In genomic region chr2L:4246376-4246775, dm6 we compare ENCODE assay signal across 3 fruit fly cellular contexts.
TF ChIP-seq lines count a peak whose summit lies in the region.

No protein-coding gene starts in this region.

- no peak for TF ChIP-seq CTCF in whole organism, embryonic (GFP tag; optimal IDR thresholded peaks at IDR 0.05; lab: Kevin White, UChicago)

TF ChIP-seq in whole organism, embryonic, 481 proteins besides CTCF, POLR2A, EP300 and RAD21 (continues in another document):
- no peak for TF ChIP-seq peb (GFP tag; IDR thresholded peaks at IDR 0.05; lab: Robert Waterston, UW)
- TF ChIP-seq CG4282 (GFP tag; optimal IDR thresholded peaks at IDR 0.05; lab: Kevin White, UChicago): no peak
- TF ChIP-seq Pdp1 (GFP tag; optimal IDR thresholded peaks at IDR 0.05; lab: Kevin White, UChicago): peak in 1 of 2 experiments; percentile 52
- no peak for TF ChIP-seq Kr (GFP tag; optimal IDR thresholded peaks at IDR 0.05; lab: Kevin White, UChicago)
- no peak for TF ChIP-seq CG2129 (GFP tag; IDR thresholded peaks at IDR 0.05; lab: Robert Waterston, UW; ENCODE audit: partially characterized antibody)
- no peak for TF ChIP-seq danr (GFP tag; IDR thresholded peaks at IDR 0.05; lab: Robert Waterston, UW)
- peak; percentile 18 for TF ChIP-seq CG7839 (tag; optimal IDR thresholded peaks at IDR 0.05; lab: Kevin White, UChicago)
- TF ChIP-seq row (GFP tag; IDR thresholded peaks at IDR 0.05; lab: Robert Waterston, UW): peak; percentile 30; the same call in 1 of the 3 replicates
- peak; percentile 40 for TF ChIP-seq CG2120 (GFP tag; optimal IDR thresholded peaks at IDR 0.05; lab: Kevin White, UChicago)
- no peak for TF ChIP-seq CG13894 (tag; optimal IDR thresholded peaks at IDR 0.05; lab: Kevin White, UChicago)
- peak; percentile 21 for TF ChIP-seq CG15514 (GFP tag; optimal IDR thresholded peaks at IDR 0.05; lab: Kevin White, UChicago)
- peak; percentile 41 for TF ChIP-seq Ets65A (GFP tag; lab: Kevin White, UChicago)
- 0 out of 2 replicates have a peak, but pooled peaks have one; percentile 18 for TF ChIP-seq CG6689 (GFP tag; IDR thresholded peaks at IDR 0.05; lab: Robert Waterston, UW)
- TF ChIP-seq CG6175 (GFP tag; IDR thresholded peaks at IDR 0.05; lab: Robert Waterston, UW): no peak
- TF ChIP-seq ems (GFP tag; optimal IDR thresholded peaks at IDR 0.05; lab: Kevin White, UChicago): no peak
- TF ChIP-seq sr (GFP tag; IDR thresholded peaks at IDR 0.05; lab: Robert Waterston, UW): no peak
- TF ChIP-seq CG15269 (tag; optimal IDR thresholded peaks at IDR 0.05; lab: Kevin White, UChicago): peak; percentile 7
- TF ChIP-seq CG3281 (GFP tag; optimal IDR thresholded peaks at IDR 0.05; lab: Kevin White, UChicago): peak; percentile 27
- TF ChIP-seq cas (GFP tag; IDR thresholded peaks at IDR 0.05; lab: Robert Waterston, UW): no peak
- peak; percentile 1 for TF ChIP-seq CG7556 (GFP tag; optimal IDR thresholded peaks at IDR 0.05; lab: Kevin White, UChicago)
- TF ChIP-seq CG32532 (GFP tag; IDR thresholded peaks at IDR 0.05; lab: Robert Waterston, UW): 0 out of 2 replicates have a peak, but pooled peaks have one; percentile 32
- 0 out of 3 replicates have a peak, but pooled peaks have one; percentile 35 for TF ChIP-seq dysf (GFP tag; IDR thresholded peaks at IDR 0.05; lab: Robert Waterston, UW)
- peak; percentile 29 for TF ChIP-seq gem (tag; optimal IDR thresholded peaks at IDR 0.05; lab: Kevin White, UChicago)
- TF ChIP-seq CG18599 (GFP tag; optimal IDR thresholded peaks at IDR 0.05; lab: Kevin White, UChicago): peak; percentile 60
- peak; percentile 3 for TF ChIP-seq CG11504 (tag; optimal IDR thresholded peaks at IDR 0.05; lab: Kevin White, UChicago)
- peak; percentile 34 for TF ChIP-seq Hmr (GFP tag; optimal IDR thresholded peaks at IDR 0.05; lab: Kevin White, UChicago)
- 0 out of 2 replicates have a peak, but pooled peaks have one; percentile 24 for TF ChIP-seq Rfx (GFP tag; IDR thresholded peaks at IDR 0.05; lab: Robert Waterston, UW)
- peak; percentile 18; the same call in 1 of the 2 replicates for TF ChIP-seq Xrp1 (GFP tag; IDR thresholded peaks at IDR 0.05; lab: Robert Waterston, UW)
- TF ChIP-seq grau (tag; optimal IDR thresholded peaks at IDR 0.05; lab: Kevin White, UChicago): peak; percentile 19

TF ChIP-seq in whole organism, prepupa, 60 proteins besides CTCF, POLR2A, EP300 and RAD21:
- TF ChIP-seq Ets96B (tag; optimal IDR thresholded peaks at IDR 0.05; lab: Kevin White, UChicago) (peak; percentile 24), Eip78C (GFP tag; lab: Kevin White, UChicago) (peak; percentile 68), CG7368 (GFP tag; optimal IDR thresholded peaks at IDR 0.05; lab: Kevin White, UChicago) (no peak), Ets21C (GFP tag; optimal IDR thresholded peaks at IDR 0.05; lab: Kevin White, UChicago) (no peak), CG9139 (GFP tag; optimal IDR thresholded peaks at IDR 0.05; lab: Kevin White, UChicago) (no peak), CG11294 (GFP tag; IDR thresholded peaks at IDR 0.05; lab: Robert Waterston, UW) (no peak), CG10669 (GFP tag; optimal IDR thresholded peaks at IDR 0.05; lab: Kevin White, UChicago) (peak; percentile 3), CG6792 (GFP tag; optimal IDR thresholded peaks at IDR 0.05; lab: Kevin White, UChicago) (no peak), CG3919 (GFP tag; optimal IDR thresholded peaks at IDR 0.05; lab: Kevin White, UChicago) (peak; percentile 5)

TF ChIP-seq in whole organism, pupa, 21 proteins besides CTCF, POLR2A, EP300 and RAD21:
- TF ChIP-seq CG32121 (GFP tag; IDR thresholded peaks at IDR 0.05; lab: Robert Waterston, UW) (no peak), CG9948 (tag; optimal IDR thresholded peaks at IDR 0.05; lab: Kevin White, UChicago) (no peak), CG15710 (tag; optimal IDR thresholded peaks at IDR 0.05; lab: Kevin White, UChicago) (peak; percentile 12), EcR (GFP tag; optimal IDR thresholded peaks at IDR 0.05; lab: Kevin White, UChicago) (no peak), Pif1B (GFP tag; optimal IDR thresholded peaks at IDR 0.05; lab: Kevin White, UChicago) (no peak), CG17806 (tag; optimal IDR thresholded peaks at IDR 0.05; lab: Kevin White, UChicago) (peak; percentile 1), fd96Ca (GFP tag; IDR thresholded peaks at IDR 0.05; lab: Robert Waterston, UW) (no peak), gl (tag; optimal IDR thresholded peaks at IDR 0.05; lab: Kevin White, UChicago) (no peak), rn (GFP tag; IDR thresholded peaks at IDR 0.05; lab: Robert Waterston, UW) (no peak), CG8301 (tag; optimal IDR thresholded peaks at IDR 0.05; lab: Kevin White, UChicago) (no peak), Ets98B (GFP tag; IDR thresholded peaks at IDR 0.05; lab: Robert Waterston, UW) (no peak), CG8159 (tag; optimal IDR thresholded peaks at IDR 0.05; lab: Kevin White, UChicago) (peak; percentile 21), CG13204 (GFP tag; optimal IDR thresholded peaks at IDR 0.05; lab: Kevin White, UChicago) (no peak), CG14655 (GFP tag; optimal IDR thresholded peaks at IDR 0.05; lab: Kevin White, UChicago) (no peak)

Comparison
In these comparisons a context has a peak if more than half of its experiments do, and no peak if none do; other contexts are left out.
1. Of the 7 proteins assayed by ChIP-seq in both whole organism, embryonic and whole organism, prepupa: peak only in whole organism, embryonic: Sox102F; only in whole organism, prepupa: none; in both: none; in neither: 6.